Worm (Caenorhabditis elegans) whole organism, young adult: Measurements from ENCODE around the gene C01G10.18.

Experiments
- B0035.1 ChIP-seq: sonication (generic microtip); optimal IDR thresholded peaks from 2 replicates; lab custom pipeline; 2016; ENCODE audit warnings: missing genetic modification characterization, mild to moderate bottlenecking, missing compliant biosample characterization, missing genotype, missing genetic modification reagents
- B0336.3 ChIP-seq: fragments of 200-800 bp; sonication (Bioruptor generic); IDR thresholded peaks from 2 replicates; pipeline ENCODE4 v1.3.6; 2022; ENCODE audit warnings: missing genetic modification characterization, missing compliant biosample characterization
- C17E4.6 ChIP-seq: fragments of 200-800 bp; sonication (Bioruptor generic); IDR thresholded peaks from 2 replicates; pipeline ENCODE4 v1.3.6; 2022; ENCODE audit warnings: missing genetic modification reagents, missing genetic modification characterization, missing compliant biosample characterization
- D2030.7 ChIP-seq: fragments of 200-800 bp; sonication (Bioruptor generic); IDR thresholded peaks from 2 replicates; pipeline ENCODE4 v1.3.6; 2022; ENCODE audit warnings: missing genetic modification reagents, missing genetic modification characterization, missing compliant biosample characterization
- F33H1.4 ChIP-seq: fragments of 200-800 bp; sonication (Bioruptor generic); IDR thresholded peaks from 2 replicates; pipeline ENCODE4 v1.3.6; 2022; ENCODE audit warnings: missing genetic modification reagents, missing genetic modification characterization, missing compliant biosample characterization
- F55B11.4 ChIP-seq: sonication (generic microtip); optimal IDR thresholded peaks from 2 replicates; lab custom pipeline; 2016; ENCODE audit warnings: missing compliant biosample characterization, missing genetic modification characterization, borderline replicate concordance; ENCODE audit not compliant: insufficient read depth
- K12H6.12 ChIP-seq: fragments of 200-800 bp; sonication (Bioruptor generic); optimal IDR thresholded peaks from 2 replicates; lab custom pipeline; 2018; ENCODE audit warnings: mild to moderate bottlenecking, missing genetic modification characterization, missing compliant biosample characterization
- T07F8.4 ChIP-seq: sonication (generic microtip); optimal IDR thresholded peaks from 2 replicates; lab custom pipeline; 2016; ENCODE audit warnings: mild to moderate bottlenecking, missing genetic modification characterization, moderate library complexity, missing compliant biosample characterization
- Y79H2A.3 ChIP-seq: fragments of 200-800 bp; sonication (Bioruptor generic); conservative IDR thresholded peaks from 2 replicates; pipeline ENCODE4 v1.3.6; 2022; ENCODE audit warnings: missing genetic modification reagents, missing genetic modification characterization, missing compliant biosample characterization
- akir-1 ChIP-seq: fragments of 200-800 bp; sonication (Bioruptor generic); optimal IDR thresholded peaks from 2 replicates; lab custom pipeline; 2018; ENCODE audit warnings: mild to moderate bottlenecking, missing genetic modification characterization, moderate library complexity, missing compliant biosample characterization
- athp-1 ChIP-seq: sonication (generic microtip); optimal IDR thresholded peaks from 2 replicates; lab custom pipeline; 2017; ENCODE audit warnings: mild to moderate bottlenecking, missing genetic modification characterization, missing compliant biosample characterization
- attf-5 ChIP-seq: fragments of 200-800 bp; sonication (Bioruptor generic); optimal IDR thresholded peaks from 2 replicates; lab custom pipeline; 2018; ENCODE audit warnings: mild to moderate bottlenecking, missing genetic modification characterization, missing compliant biosample characterization
- cebp-2 ChIP-seq: fragments of 200-800 bp; sonication (Bioruptor generic); IDR thresholded peaks from 2 replicates; pipeline ENCODE4 v1.3.6; 2022; ENCODE audit warnings: missing genetic modification characterization, missing compliant biosample characterization
- ceh-100 ChIP-seq: fragments of 200-800 bp; sonication (Bioruptor generic); IDR thresholded peaks from 2 replicates; pipeline ENCODE4 v1.3.6; 2022; ENCODE audit warnings: missing genetic modification reagents, missing genetic modification characterization, missing compliant biosample characterization
- ceh-27 ChIP-seq: fragments of 200-800 bp; sonication (Bioruptor generic); optimal IDR thresholded peaks from 2 replicates; lab custom pipeline; 2018; ENCODE audit warnings: mild to moderate bottlenecking, missing genetic modification characterization, moderate library complexity, missing compliant biosample characterization
- chd-7 ChIP-seq: sonication (generic microtip); optimal IDR thresholded peaks from 2 replicates; lab custom pipeline; 2016; ENCODE audit warnings: mild to moderate bottlenecking, missing genetic modification characterization, moderate library complexity, missing compliant biosample characterization
- dpl-1 ChIP-seq: fragments of 150-350 bp; optimal IDR thresholded peaks from 2 replicates; lab custom pipeline; 2014; ENCODE audit warnings: missing biosample characterization, missing genetic modification reagents, missing genetic modification characterization
- hlh-12 ChIP-seq: sonication (generic microtip); optimal IDR thresholded peaks from 2 replicates; lab custom pipeline; 2016; ENCODE audit warnings: missing genetic modification characterization, missing compliant biosample characterization
- hlh-26 ChIP-seq: fragments of 200-800 bp; sonication (Bioruptor generic); conservative IDR thresholded peaks from 2 replicates; pipeline ENCODE4 v1.3.6; 2022; ENCODE audit warnings: missing genetic modification reagents, missing genetic modification characterization, missing compliant biosample characterization
- hmg-20 ChIP-seq: fragments of 200-800 bp; sonication (Bioruptor generic); IDR thresholded peaks from 2 replicates; pipeline ENCODE4 v1.3.6; 2022; ENCODE audit warnings: missing genetic modification reagents, missing genetic modification characterization, missing compliant biosample characterization
- hrde-1 ChIP-seq: sonication (generic microtip); optimal IDR thresholded peaks from 2 replicates; lab custom pipeline; 2016; ENCODE audit warnings: missing genetic modification characterization, mild to moderate bottlenecking, missing compliant biosample characterization, moderate library complexity, missing genotype, missing genetic modification reagents, borderline replicate concordance
- hsf-1 ChIP-seq: fragments of 200-800 bp; sonication (Bioruptor generic); IDR thresholded peaks from 2 replicates; pipeline ENCODE4 v1.3.6; 2022; ENCODE audit warnings: missing genetic modification reagents, missing genetic modification characterization, missing compliant biosample characterization
- let-526 ChIP-seq: fragments of 200-800 bp; sonication (Bioruptor generic); IDR thresholded peaks from 2 replicates; pipeline ENCODE4 v1.3.6; 2022; ENCODE audit warnings: missing genetic modification reagents, missing genetic modification characterization, missing compliant biosample characterization
- lin-35 ChIP-seq, 3 experiments: fragments of 150-350 bp in 2 of 3; sonication (generic microtip) in 1 of 3; optimal IDR thresholded peaks; 2 replicates each; lab custom pipeline; 2014 to 2018; ENCODE audit warnings: missing biosample characterization in 3 of 3, missing genetic modification characterization in 3 of 3, missing genetic modification reagents in 3 of 3
- lsl-1 ChIP-seq: fragments of 200-800 bp; sonication (Bioruptor generic); optimal IDR thresholded peaks from 2 replicates; lab custom pipeline; 2018; ENCODE audit warnings: mild to moderate bottlenecking, missing genetic modification characterization, moderate library complexity, missing compliant biosample characterization
- madf-6 ChIP-seq: fragments of 200-800 bp; sonication (Bioruptor generic); IDR thresholded peaks from 2 replicates; pipeline ENCODE4 v1.3.6; 2022; ENCODE audit warnings: missing genetic modification reagents, missing genetic modification characterization, missing compliant biosample characterization
- madf-8 ChIP-seq: fragments of 200-800 bp; sonication (Bioruptor generic); conservative IDR thresholded peaks from 2 replicates; pipeline ENCODE4 v1.3.6; 2022; ENCODE audit warnings: missing genetic modification reagents, missing genetic modification characterization, missing compliant biosample characterization
- mcd-1 ChIP-seq: fragments of 200-800 bp; sonication (Bioruptor generic); IDR thresholded peaks from 2 replicates; pipeline ENCODE4 v1.3.6; 2022; ENCODE audit warnings: missing genetic modification reagents, missing genetic modification characterization, missing compliant biosample characterization
- mel-28 ChIP-seq: sonication (generic microtip); optimal IDR thresholded peaks from 2 replicates; lab custom pipeline; 2016; ENCODE audit warnings: borderline replicate concordance, mild to moderate bottlenecking, missing genetic modification characterization, missing compliant biosample characterization
- nfya-1 ChIP-seq: sonication (generic microtip); optimal IDR thresholded peaks from 2 replicates; lab custom pipeline; 2017; ENCODE audit warnings: antibody characterized with exemption, missing compliant biosample characterization, missing genetic modification characterization, borderline replicate concordance; ENCODE audit not compliant: insufficient read depth
- nhr-27 ChIP-seq: fragments of 200-800 bp; sonication (Bioruptor generic); optimal IDR thresholded peaks from 2 replicates; lab custom pipeline; 2018; ENCODE audit warnings: mild to moderate bottlenecking, missing genetic modification characterization, moderate library complexity, missing compliant biosample characterization
- pbrm-1 ChIP-seq: fragments of 200-800 bp; sonication (Bioruptor generic); IDR thresholded peaks from 2 replicates; pipeline ENCODE4 v1.3.6; 2022; ENCODE audit warnings: missing genetic modification reagents, missing genetic modification characterization, missing compliant biosample characterization
- rcor-1 ChIP-seq: fragments of 200-800 bp; sonication (Bioruptor generic); IDR thresholded peaks from 2 replicates; pipeline ENCODE4 v1.3.6; 2022; ENCODE audit warnings: missing genetic modification reagents, missing genetic modification characterization, missing compliant biosample characterization
- sea-2 ChIP-seq: fragments of 200-800 bp; sonication (Bioruptor generic); IDR thresholded peaks from 2 replicates; pipeline ENCODE4 v1.3.6; 2022; ENCODE audit warnings: missing genetic modification characterization, missing compliant biosample characterization
- snpc-3.4 ChIP-seq: sonication (generic microtip); optimal IDR thresholded peaks from 2 replicates; lab custom pipeline; 2017; ENCODE audit warnings: missing genetic modification characterization, mild to moderate bottlenecking, missing compliant biosample characterization, antibody characterized with exemption, moderate library complexity, missing genotype, missing genetic modification reagents
- tbp1 ChIP-seq: fragments of 200-800 bp; sonication (Bioruptor generic); optimal IDR thresholded peaks from 2 replicates; lab custom pipeline; 2018; ENCODE audit warnings: mild to moderate bottlenecking, missing genetic modification characterization, missing compliant biosample characterization
- unc-130 ChIP-seq: sonication (generic microtip); optimal IDR thresholded peaks from 2 replicates; lab custom pipeline; 2016; ENCODE audit warnings: missing genetic modification reagents, missing genetic modification characterization, missing compliant biosample characterization
- xnd-1 ChIP-seq: sonication (generic microtip); optimal IDR thresholded peaks from 2 replicates; lab custom pipeline; 2016; ENCODE audit warnings: missing genotype, missing genetic modification reagents, missing genetic modification characterization, missing compliant biosample characterization
- ztf-18 ChIP-seq: sonication (generic microtip); optimal IDR thresholded peaks from 2 replicates; lab custom pipeline; 2016; ENCODE audit warnings: missing genotype, mild to moderate bottlenecking, missing genetic modification characterization, missing compliant biosample characterization
- ztf-22 ChIP-seq: fragments of 200-800 bp; sonication (Bioruptor generic); optimal IDR thresholded peaks from 2 replicates; lab custom pipeline; 2018; ENCODE audit warnings: mild to moderate bottlenecking, missing genetic modification characterization, moderate library complexity, missing compliant biosample characterization
- ztf-6 ChIP-seq: fragments of 200-800 bp; sonication (Bioruptor generic); IDR thresholded peaks from 2 replicates; pipeline ENCODE4 v1.3.6; 2022; ENCODE audit warnings: missing genetic modification reagents, missing genetic modification characterization, missing compliant biosample characterization

Gene C01G10.18

DNA sequence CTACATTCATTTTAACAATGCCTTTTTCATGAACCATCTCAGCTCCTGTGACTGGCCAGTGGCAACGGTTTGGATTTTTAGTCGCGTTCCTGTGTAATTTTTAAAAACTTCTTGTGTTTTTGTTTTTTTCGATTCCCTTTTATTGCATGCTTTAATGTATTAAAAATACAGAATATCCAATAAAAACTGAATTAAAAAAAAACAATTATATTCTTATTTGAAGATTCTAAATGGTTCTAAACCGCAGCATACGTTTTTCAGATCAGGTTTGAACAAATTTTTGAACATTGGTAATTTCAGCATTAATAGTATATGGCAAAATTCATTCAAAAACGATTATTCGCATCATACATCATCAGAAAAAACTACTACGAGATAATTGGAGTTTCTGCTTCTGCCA is 20.1 kb downstream of the C01G10.18 start, which contains the start of gene dnj-3:
TSS of gene dnj-3 (plus strand) at position 301 of the 400 bp plus-strand sequence.
- TF ChIP-seq B0035.1 = no peak
- TF ChIP-seq nhr-27 = no peak
- TF ChIP-seq K12H6.12 = no peak
- TF ChIP-seq mel-28 (tag; lab: Kevin White, UChicago) = no peak
- TF ChIP-seq sea-2 (GFP tag; lab: Robert Waterston, UW) = no peak
- no peak for TF ChIP-seq hmg-20 (GFP tag; lab: Robert Waterston, UW)
- no peak for TF ChIP-seq lin-35 (GFP tag; optimal IDR thresholded peaks at IDR 0.05; lab: Kevin White, UChicago)
- no peak for TF ChIP-seq attf-5
- TF ChIP-seq akir-1 (GFP tag; lab: Kevin White, UChicago) = no peak
- no peak for TF ChIP-seq hlh-26
- no peak for TF ChIP-seq B0336.3 (GFP tag; lab: Robert Waterston, UW)
- no peak for TF ChIP-seq Y79H2A.3 (GFP tag; lab: Robert Waterston, UW)
- no peak for TF ChIP-seq mcd-1 (GFP tag; lab: Robert Waterston, UW)

DNA sequence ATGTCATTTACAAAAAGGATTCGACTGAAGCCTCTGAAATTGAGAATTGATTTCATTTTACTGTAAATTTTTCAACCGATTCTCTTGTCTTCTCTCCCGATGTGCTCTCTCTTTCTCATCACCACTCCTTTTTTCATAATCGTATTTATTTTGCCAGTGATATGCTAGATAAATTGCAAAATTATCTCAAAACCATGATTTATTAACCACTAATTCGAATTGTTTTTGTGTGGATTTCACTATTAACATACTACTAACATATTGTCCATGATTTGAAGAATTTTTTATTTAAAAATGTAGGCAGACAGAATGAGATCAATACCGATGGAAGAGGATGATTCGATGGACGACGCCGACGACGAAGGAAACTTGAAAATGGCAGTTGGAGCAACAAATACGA is 21.3 kb downstream of the C01G10.18 start, which contains the start of gene C25D7.10:
TSS of gene C25D7.10 (plus strand) at position 301 of the 400 bp plus-strand sequence.
- TF ChIP-seq cebp-2 (GFP tag; lab: Robert Waterston, UW) = 0 out of 2 replicates have a peak, but pooled peaks have one; percentile 65
- no peak for TF ChIP-seq ztf-22 (GFP tag; lab: Kevin White, UChicago)
- 0 out of 2 replicates have a peak, but pooled peaks have one; percentile 23 for TF ChIP-seq madf-6 (GFP tag; lab: Robert Waterston, UW)

DNA sequence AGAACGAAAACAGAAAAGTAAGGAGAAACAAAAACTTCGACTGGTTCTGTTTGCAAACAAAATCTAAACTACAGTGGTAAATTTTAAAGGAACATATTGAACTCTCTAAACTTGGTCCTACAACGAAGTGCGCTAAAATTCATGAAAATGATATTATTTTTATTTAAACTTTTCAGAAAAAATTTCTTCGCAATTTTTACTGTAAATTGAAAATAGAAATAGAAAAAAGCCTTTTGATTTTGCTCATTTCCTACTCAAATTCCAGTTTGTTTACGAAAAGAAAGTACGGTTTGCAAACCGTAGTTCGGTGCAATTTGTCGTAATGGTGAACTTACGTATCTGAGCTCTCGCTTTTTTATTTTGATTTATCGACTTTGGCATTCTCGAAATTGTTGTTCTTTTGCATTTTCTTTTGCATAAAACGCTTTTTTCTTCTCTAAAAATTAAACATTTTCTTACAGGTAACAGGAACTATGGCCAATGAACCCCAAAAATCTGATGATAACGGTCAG is 22.6 kb downstream of the C01G10.18 start, which contains the start of gene otub-1:
TSS of gene otub-1 (plus strand) at position 462 of the 512 bp plus-strand sequence.
- TF ChIP-seq ztf-18 (tag; lab: Kevin White, UChicago) = no peak
- peak; percentile 42; the same call in 1 of the 2 replicates for TF ChIP-seq D2030.7 (GFP tag; lab: Robert Waterston, UW)
- TF ChIP-seq tbp1 (GFP tag; lab: Kevin White, UChicago) = no peak
- TF ChIP-seq rcor-1 (GFP tag; lab: Robert Waterston, UW) = no peak
- no peak for TF ChIP-seq ztf-6 (GFP tag; lab: Robert Waterston, UW)
- no peak for TF ChIP-seq attf-5
- no peak for TF ChIP-seq T07F8.4
- TF ChIP-seq B0336.3 (GFP tag; lab: Robert Waterston, UW) = no peak
- TF ChIP-seq F55B11.4 (tag; lab: Kevin White, UChicago) = no peak
- no peak for TF ChIP-seq dpl-1 (GFP tag; lab: Kevin White, UChicago)
- no peak for TF ChIP-seq athp-1
- no peak for TF ChIP-seq hrde-1 (tag; lab: Kevin White, UChicago)
- no peak for TF ChIP-seq nhr-27
- no peak for TF ChIP-seq chd-7
- TF ChIP-seq F33H1.4 (GFP tag; lab: Robert Waterston, UW) = peak; percentile 76
- no peak for TF ChIP-seq pbrm-1
- no peak for TF ChIP-seq nfya-1 (tag; lab: Kevin White, UChicago)
- TF ChIP-seq C17E4.6 (GFP tag; lab: Robert Waterston, UW) = no peak
- no peak for TF ChIP-seq let-526 (GFP tag; lab: Robert Waterston, UW)
- TF ChIP-seq hsf-1 = no peak
- peak; percentile 97 for TF ChIP-seq lsl-1
- TF ChIP-seq B0035.1 = no peak
- peak; percentile 47 for TF ChIP-seq unc-130 (GFP tag; lab: Kevin White, UChicago)
- TF ChIP-seq madf-8 (GFP tag; lab: Robert Waterston, UW) = peak; percentile 25; the same call in 1 of the 2 replicates
- TF ChIP-seq snpc-3.4 = no peak
- TF ChIP-seq ceh-27 (GFP tag; lab: Kevin White, UChicago) = no peak
- TF ChIP-seq madf-6 (GFP tag; lab: Robert Waterston, UW) = no peak; the same call in none of the 2 replicates
- TF ChIP-seq hlh-12 (tag; lab: Kevin White, UChicago) = no peak
- no peak for TF ChIP-seq ceh-100 (GFP tag; lab: Robert Waterston, UW)
- TF ChIP-seq xnd-1 = peak; percentile 72
